Worm (Caenorhabditis elegans) whole organism, young adult: ENCODE measurements around the gene rig-1.

Experiments used
- B0019.2 ChIP-seq: fragments of 200-800 bp; sonication (Bioruptor generic); conservative IDR thresholded peaks from 2 replicates; pipeline ENCODE4 v1.3.6; 2022; ENCODE audit warnings: missing genetic modification reagents, missing genetic modification characterization, missing compliant biosample characterization
- B0035.1 ChIP-seq: sonication (generic microtip); optimal IDR thresholded peaks from 2 replicates; lab custom pipeline; 2016; ENCODE audit warnings: missing genetic modification characterization, mild to moderate bottlenecking, missing compliant biosample characterization, missing genotype, missing genetic modification reagents
- D2030.7 ChIP-seq: fragments of 200-800 bp; sonication (Bioruptor generic); IDR thresholded peaks from 2 replicates; pipeline ENCODE4 v1.3.6; 2022; ENCODE audit warnings: missing genetic modification reagents, missing genetic modification characterization, missing compliant biosample characterization
- F10E7.11 ChIP-seq: sonication (generic microtip); optimal IDR thresholded peaks from 2 replicates; lab custom pipeline; 2017; ENCODE audit warnings: mild to moderate bottlenecking, missing genetic modification characterization, moderate library complexity, missing compliant biosample characterization
- F22D6.2 ChIP-seq: sonication (generic microtip); optimal IDR thresholded peaks from 2 replicates; lab custom pipeline; 2016; ENCODE audit warnings: mild to moderate bottlenecking, missing genetic modification characterization, missing compliant biosample characterization
- F37B4.10 ChIP-seq: fragments of 200-800 bp; sonication (Bioruptor generic); IDR thresholded peaks from 2 replicates; pipeline ENCODE4 v1.3.6; 2022; ENCODE audit warnings: missing genetic modification characterization, missing compliant biosample characterization
- F57C9.4 ChIP-seq: sonication (generic microtip); optimal IDR thresholded peaks from 2 replicates; lab custom pipeline; 2017; ENCODE audit warnings: mild to moderate bottlenecking, missing genetic modification characterization, missing compliant biosample characterization
- K11D2.4 ChIP-seq: fragments of 200-800 bp; sonication (Bioruptor generic); IDR thresholded peaks from 2 replicates; pipeline ENCODE4 v1.3.6; 2022; ENCODE audit warnings: missing genetic modification reagents, missing genetic modification characterization, missing compliant biosample characterization
- K12H6.12 ChIP-seq: fragments of 200-800 bp; sonication (Bioruptor generic); optimal IDR thresholded peaks from 2 replicates; lab custom pipeline; 2018; ENCODE audit warnings: mild to moderate bottlenecking, missing genetic modification characterization, missing compliant biosample characterization
- T07F8.4 ChIP-seq: sonication (generic microtip); optimal IDR thresholded peaks from 2 replicates; lab custom pipeline; 2016; ENCODE audit warnings: mild to moderate bottlenecking, missing genetic modification characterization, moderate library complexity, missing compliant biosample characterization
- Y53G8AR.9 ChIP-seq: fragments of 200-800 bp; sonication (Bioruptor generic); conservative IDR thresholded peaks from 2 replicates; pipeline ENCODE4 v1.3.6; 2022; ENCODE audit warnings: missing genetic modification reagents, missing genetic modification characterization, missing compliant biosample characterization
- Y56A3A.18 ChIP-seq: fragments of 200-800 bp; sonication (Bioruptor generic); IDR thresholded peaks from 2 replicates; pipeline ENCODE4 v1.3.6; 2022; ENCODE audit warnings: missing genetic modification reagents, missing genetic modification characterization, missing compliant biosample characterization
- ZK185.1 ChIP-seq: sonication (generic microtip); optimal IDR thresholded peaks from 2 replicates; lab custom pipeline; 2016; ENCODE audit warnings: mild to moderate bottlenecking, missing genetic modification characterization, missing compliant biosample characterization; ENCODE audit not compliant: poor library complexity, severe bottlenecking
- akir-1 ChIP-seq: fragments of 200-800 bp; sonication (Bioruptor generic); optimal IDR thresholded peaks from 2 replicates; lab custom pipeline; 2018; ENCODE audit warnings: mild to moderate bottlenecking, missing genetic modification characterization, moderate library complexity, missing compliant biosample characterization
- aptf-2 ChIP-seq: fragments of 200-800 bp; sonication (Bioruptor generic); conservative IDR thresholded peaks from 2 replicates; pipeline ENCODE4 v1.3.6; 2022; ENCODE audit warnings: missing genetic modification reagents, missing genetic modification characterization, missing compliant biosample characterization
- aptf-3 ChIP-seq: fragments of 200-800 bp; sonication (Bioruptor generic); IDR thresholded peaks from 2 replicates; pipeline ENCODE4 v1.3.6; 2022; ENCODE audit warnings: missing genetic modification characterization, missing compliant biosample characterization
- attf-5 ChIP-seq: fragments of 200-800 bp; sonication (Bioruptor generic); optimal IDR thresholded peaks from 2 replicates; lab custom pipeline; 2018; ENCODE audit warnings: mild to moderate bottlenecking, missing genetic modification characterization, missing compliant biosample characterization
- cebp-2 ChIP-seq: fragments of 200-800 bp; sonication (Bioruptor generic); IDR thresholded peaks from 2 replicates; pipeline ENCODE4 v1.3.6; 2022; ENCODE audit warnings: missing genetic modification characterization, missing compliant biosample characterization
- ceh-27 ChIP-seq: fragments of 200-800 bp; sonication (Bioruptor generic); optimal IDR thresholded peaks from 2 replicates; lab custom pipeline; 2018; ENCODE audit warnings: mild to moderate bottlenecking, missing genetic modification characterization, moderate library complexity, missing compliant biosample characterization
- ceh-40 ChIP-seq: fragments of 200-800 bp; sonication (Bioruptor generic); IDR thresholded peaks from 2 replicates; pipeline ENCODE4 v1.3.6; 2022; ENCODE audit warnings: missing genetic modification characterization, missing compliant biosample characterization
- ceh-91 ChIP-seq: fragments of 200-800 bp; sonication (Bioruptor generic); IDR thresholded peaks from 2 replicates; pipeline ENCODE4 v1.3.6; 2022; ENCODE audit warnings: missing genetic modification reagents, missing genetic modification characterization, missing compliant biosample characterization
- die-1 ChIP-seq: sonication (generic microtip); optimal IDR thresholded peaks from 2 replicates; lab custom pipeline; 2016; ENCODE audit warnings: missing genotype, mild to moderate bottlenecking, missing genetic modification characterization, missing compliant biosample characterization
- dox-1 ChIP-seq: fragments of 200-800 bp; sonication (Bioruptor generic); IDR thresholded peaks from 2 replicates; pipeline ENCODE4 v1.3.6; 2022; ENCODE audit warnings: missing genetic modification reagents, missing genetic modification characterization, missing compliant biosample characterization
- efl-1 ChIP-seq: fragments of 150-350 bp; optimal IDR thresholded peaks from 2 replicates; lab custom pipeline; 2014; ENCODE audit warnings: missing biosample characterization, missing genetic modification reagents, missing genetic modification characterization
- egl-44 ChIP-seq: fragments of 200-800 bp; sonication (Bioruptor generic); IDR thresholded peaks from 2 replicates; pipeline ENCODE4 v1.3.6; 2022; ENCODE audit warnings: missing genetic modification reagents, missing genetic modification characterization, missing compliant biosample characterization
- gei-17 ChIP-seq: fragments of 200-800 bp; sonication (Bioruptor generic); optimal IDR thresholded peaks from 2 replicates; lab custom pipeline; 2018; ENCODE audit warnings: mild to moderate bottlenecking, missing genetic modification characterization, missing compliant biosample characterization
- him-1 ChIP-seq: sonication (generic microtip); optimal IDR thresholded peaks from 2 replicates; lab custom pipeline; 2016; ENCODE audit warnings: missing genotype, missing genetic modification reagents, missing genetic modification characterization, missing compliant biosample characterization
- hmg-1.2 ChIP-seq: fragments of 200-800 bp; sonication (Bioruptor generic); IDR thresholded peaks from 2 replicates; pipeline ENCODE4 v1.3.6; 2022; ENCODE audit warnings: missing genetic modification reagents, missing genetic modification characterization, missing compliant biosample characterization
- let-607 ChIP-seq, 2 experiments: fragments of 200-800 bp in 1 of 2; sonication (Bioruptor generic) in 1 of 2; sonication (generic microtip) in 1 of 2; optimal IDR thresholded peaks; 2 replicates each; lab custom pipeline; 2016 to 2018; ENCODE audit warnings: mild to moderate bottlenecking in 2 of 2, missing compliant biosample characterization in 2 of 2, missing genetic modification characterization in 2 of 2, moderate library complexity in 2 of 2, missing genotype in 1 of 2
- lin-26 ChIP-seq: fragments of 200-800 bp; sonication (Bioruptor generic); IDR thresholded peaks from 2 replicates; pipeline ENCODE4 v1.3.6; 2022; ENCODE audit warnings: missing genetic modification reagents, missing genetic modification characterization, missing compliant biosample characterization
- lin-40 ChIP-seq: sonication (generic microtip); optimal IDR thresholded peaks from 2 replicates; lab custom pipeline; 2016; ENCODE audit warnings: missing genetic modification characterization, mild to moderate bottlenecking, missing compliant biosample characterization, missing genotype, missing genetic modification reagents
- mel-28 ChIP-seq: sonication (generic microtip); optimal IDR thresholded peaks from 2 replicates; lab custom pipeline; 2016; ENCODE audit warnings: borderline replicate concordance, mild to moderate bottlenecking, missing genetic modification characterization, missing compliant biosample characterization
- nfya-1 ChIP-seq: sonication (generic microtip); optimal IDR thresholded peaks from 2 replicates; lab custom pipeline; 2017; ENCODE audit warnings: antibody characterized with exemption, missing compliant biosample characterization, missing genetic modification characterization, borderline replicate concordance; ENCODE audit not compliant: insufficient read depth
- nhr-120 ChIP-seq: fragments of 200-800 bp; sonication (Bioruptor generic); IDR thresholded peaks from 2 replicates; pipeline ENCODE4 v1.3.6; 2022; ENCODE audit warnings: missing genetic modification characterization, missing compliant biosample characterization
- nhr-179 ChIP-seq: sonication (generic microtip); optimal IDR thresholded peaks from 2 replicates; lab custom pipeline; 2016; ENCODE audit warnings: mild to moderate bottlenecking, missing genetic modification characterization, missing compliant biosample characterization
- nhr-27 ChIP-seq: fragments of 200-800 bp; sonication (Bioruptor generic); optimal IDR thresholded peaks from 2 replicates; lab custom pipeline; 2018; ENCODE audit warnings: mild to moderate bottlenecking, missing genetic modification characterization, moderate library complexity, missing compliant biosample characterization
- pha-4 ChIP-seq: fragments of 150-350 bp; sonication (generic microtip); optimal IDR thresholded peaks from 2 replicates; lab custom pipeline; 2014; ENCODE audit warnings: missing biosample characterization, missing genetic modification reagents, missing genetic modification characterization
- rec-8 ChIP-seq, 2 experiments: sonication (generic microtip); optimal IDR thresholded peaks; 2 replicates each; lab custom pipeline; 2016; ENCODE audit warnings: mild to moderate bottlenecking in 2 of 2, missing genetic modification characterization in 2 of 2, missing genetic modification reagents in 2 of 2, missing genotype in 2 of 2, missing biosample characterization in 1 of 2, missing compliant biosample characterization in 1 of 2, moderate library complexity in 1 of 2
- rpc-1 ChIP-seq, 2 experiments: fragments of 150-350 bp in 1 of 2; sonication (generic microtip) in 1 of 2; optimal IDR thresholded peaks; 2 replicates each; lab custom pipeline; 2014 to 2018; ENCODE audit warnings: missing biosample characterization in 1 of 2, missing genetic modification characterization in 1 of 2, missing genetic modification reagents in 1 of 2, missing genotype in 1 of 2
- sdz-38 ChIP-seq: sonication (generic microtip); optimal IDR thresholded peaks from 2 replicates; lab custom pipeline; 2016; ENCODE audit warnings: missing genotype, missing genetic modification characterization, missing compliant biosample characterization
- tbp1 ChIP-seq: fragments of 200-800 bp; sonication (Bioruptor generic); optimal IDR thresholded peaks from 2 replicates; lab custom pipeline; 2018; ENCODE audit warnings: mild to moderate bottlenecking, missing genetic modification characterization, missing compliant biosample characterization
- ztf-18 ChIP-seq: sonication (generic microtip); optimal IDR thresholded peaks from 2 replicates; lab custom pipeline; 2016; ENCODE audit warnings: missing genotype, mild to moderate bottlenecking, missing genetic modification characterization, missing compliant biosample characterization
- ztf-26 ChIP-seq: sonication (generic microtip); optimal IDR thresholded peaks from 2 replicates; lab custom pipeline; 2017; ENCODE audit warnings: missing genetic modification characterization, missing compliant biosample characterization
- ztf-6 ChIP-seq: fragments of 200-800 bp; sonication (Bioruptor generic); IDR thresholded peaks from 2 replicates; pipeline ENCODE4 v1.3.6; 2022; ENCODE audit warnings: missing genetic modification reagents, missing genetic modification characterization, missing compliant biosample characterization

rig-1 gene

ce11 chrX:8674514-8674913 is 14.1 kb downstream of the rig-1 start (continued):
- no peak for TF ChIP-seq rec-8 (tag; optimal IDR thresholded peaks at IDR 0.05; lab: Kevin White, UChicago)

- TF ChIP-seq efl-1 (no peak), K11D2.4 (no peak), F10E7.11 (tag; lab: Kevin White, UChicago) (no peak), T07F8.4 (tag; lab: Kevin White, UChicago) (no peak), ztf-6 (GFP tag; lab: Robert Waterston, UW) (no peak)
Observed at ce11 chrX:8675151-8675550, 14.7 kb downstream of the rig-1 start.

ce11 chrX:8676088-8676779 is 15.8 kb downstream of the rig-1 start:
- no peak for TF ChIP-seq F57C9.4
- no peak for TF ChIP-seq ceh-91 (GFP tag; lab: Robert Waterston, UW)
- no peak for TF ChIP-seq F37B4.10 (GFP tag; lab: Robert Waterston, UW)
- no peak for TF ChIP-seq rpc-1 (optimal IDR thresholded peaks at IDR 0.05; lab: Kevin White, UChicago)
- no peak for TF ChIP-seq rpc-1 (tag; optimal IDR thresholded peaks at IDR 0.05; lab: Kevin White, UChicago)
- TF ChIP-seq akir-1 (GFP tag; lab: Kevin White, UChicago): no peak
- TF ChIP-seq Y56A3A.18 (GFP tag; lab: Robert Waterston, UW): no peak
- TF ChIP-seq K12H6.12 (tag; lab: Kevin White, UChicago): no peak
- no peak for TF ChIP-seq attf-5 (GFP tag; lab: Kevin White, UChicago)
- TF ChIP-seq dox-1 (GFP tag; lab: Robert Waterston, UW): no peak
- no peak for TF ChIP-seq aptf-3 (GFP tag; lab: Robert Waterston, UW)
- TF ChIP-seq nhr-27: no peak
- no peak for TF ChIP-seq Y53G8AR.9
- TF ChIP-seq mel-28 (tag; lab: Kevin White, UChicago): no peak
- no peak for TF ChIP-seq aptf-2 (GFP tag; lab: Robert Waterston, UW)
- no peak for TF ChIP-seq tbp1
- TF ChIP-seq B0035.1 (tag; lab: Kevin White, UChicago): no peak
- no peak for TF ChIP-seq pha-4 (tag; lab: Kevin White, UChicago)
- TF ChIP-seq B0019.2 (GFP tag; lab: Robert Waterston, UW): no peak
- no peak for TF ChIP-seq K11D2.4
- TF ChIP-seq die-1: peak; percentile 52
- no peak for TF ChIP-seq let-607 (tag; optimal IDR thresholded peaks at IDR 0.05; lab: Kevin White, UChicago)
- no peak for TF ChIP-seq nfya-1 (tag; lab: Kevin White, UChicago)
- no peak for TF ChIP-seq ZK185.1 (tag; lab: Kevin White, UChicago)
- peak; percentile 64 for TF ChIP-seq lin-40
- no peak for TF ChIP-seq sdz-38 (tag; lab: Kevin White, UChicago)
- TF ChIP-seq D2030.7 (GFP tag; lab: Robert Waterston, UW): no peak
- TF ChIP-seq T07F8.4 (tag; lab: Kevin White, UChicago): no peak
- no peak for TF ChIP-seq nhr-120 (GFP tag; lab: Robert Waterston, UW)
- TF ChIP-seq cebp-2 (GFP tag; lab: Robert Waterston, UW): no peak
- TF ChIP-seq gei-17 (GFP tag; lab: Kevin White, UChicago): no peak
- 0 out of 2 replicates have a peak, but pooled peaks have one; percentile 48 for TF ChIP-seq egl-44 (GFP tag; lab: Robert Waterston, UW)
- peak; percentile 73 for TF ChIP-seq ztf-26
- TF ChIP-seq nhr-179 (tag; lab: Kevin White, UChicago): no peak
- no peak for TF ChIP-seq ceh-27 (GFP tag; lab: Kevin White, UChicago)
- TF ChIP-seq ztf-18: no peak
- no peak for TF ChIP-seq ceh-40 (GFP tag; lab: Robert Waterston, UW)
- no peak for TF ChIP-seq him-1 (tag; lab: Kevin White, UChicago)
- no peak for TF ChIP-seq hmg-1.2 (GFP tag; lab: Robert Waterston, UW)
- TF ChIP-seq lin-26 (GFP tag; lab: Robert Waterston, UW): peak; percentile 34; the same call in 1 of the 2 replicates
- no peak for TF ChIP-seq F22D6.2 (tag; lab: Kevin White, UChicago)
